Worm (Caenorhabditis elegans) whole organism, L3 larva: ENCODE results near the gene hsp-6.
A peak's percentile ranks its signal among the peaks of the same experiment; 100 is the strongest.

Source experiments
- R02D3.7 ChIP-seq: fragments of 150-350 bp; optimal IDR thresholded peaks from 2 replicates; lab custom pipeline; 2014; ENCODE audit warnings: missing biosample characterization, missing genetic modification characterization
- ZK546.5 ChIP-seq: sonication (generic microtip); optimal IDR thresholded peaks from 2 replicates; lab custom pipeline; 2017; ENCODE audit warnings: missing biosample characterization, missing genetic modification characterization
- aly-2 ChIP-seq: fragments of 150-350 bp; optimal IDR thresholded peaks from 2 replicates; lab custom pipeline; 2014; ENCODE audit warnings: missing biosample characterization, missing genetic modification characterization
- ama-1 ChIP-seq: fragments of 150-350 bp; optimal IDR thresholded peaks from 2 replicates; lab custom pipeline; 2018
- ceh-28 ChIP-seq: fragments of 150-350 bp; optimal IDR thresholded peaks from 2 replicates; lab custom pipeline; 2014; ENCODE audit warnings: missing biosample characterization, missing genetic modification reagents, missing genetic modification characterization
- daf-12 ChIP-seq: fragments of 150-350 bp; optimal IDR thresholded peaks from 2 replicates; lab custom pipeline; 2014; ENCODE audit warnings: missing biosample characterization, missing genetic modification reagents, missing genetic modification characterization
- egl-27 ChIP-seq: sonication (generic microtip); optimal IDR thresholded peaks from 4 replicates; lab custom pipeline; 2017; ENCODE audit warnings: missing biosample characterization, missing genetic modification reagents, missing genetic modification characterization
- elt-1 ChIP-seq: fragments of 150-350 bp; optimal IDR thresholded peaks from 2 replicates; lab custom pipeline; 2014; ENCODE audit warnings: missing biosample characterization, missing genetic modification characterization
- elt-2 ChIP-seq: sonication (generic microtip); optimal IDR thresholded peaks from 2 replicates; lab custom pipeline; 2016; ENCODE audit warnings: missing genetic modification reagents, mild to moderate bottlenecking, missing genetic modification characterization, missing compliant biosample characterization
- elt-3 ChIP-seq, 3 experiments: fragments of 150-350 bp in 1 of 3; sonication (generic microtip) in 2 of 3; optimal IDR thresholded peaks; 2 replicates in 2 of 3; 4 replicates in 1 of 3; lab custom pipeline; 2014 to 2017; ENCODE audit warnings: missing biosample characterization in 3 of 3, missing genetic modification characterization in 3 of 3
- eor-1 ChIP-seq, 2 experiments: fragments of 150-350 bp; optimal IDR thresholded peaks; 2 replicates each; lab custom pipeline; 2014 to 2018; ENCODE audit warnings: missing biosample characterization in 2 of 2, missing genetic modification characterization in 2 of 2
- fkh-10 ChIP-seq: sonication (generic microtip); optimal IDR thresholded peaks from 2 replicates; lab custom pipeline; 2017; ENCODE audit warnings: missing biosample characterization, missing genetic modification reagents, missing genetic modification characterization
- fkh-2 ChIP-seq: fragments of 150-350 bp; optimal IDR thresholded peaks from 2 replicates; lab custom pipeline; 2014; ENCODE audit warnings: missing biosample characterization, missing genetic modification reagents, missing genetic modification characterization
- hmg-11 ChIP-seq: sonication (generic microtip); optimal IDR thresholded peaks from 2 replicates; lab custom pipeline; 2016; ENCODE audit warnings: missing genetic modification characterization, missing compliant biosample characterization
- jun-1 ChIP-seq: fragments of 150-350 bp; optimal IDR thresholded peaks from 2 replicates; lab custom pipeline; 2014; ENCODE audit warnings: missing biosample characterization, missing genetic modification reagents, missing genetic modification characterization
- lin-15B ChIP-seq: fragments of 150-350 bp; optimal IDR thresholded peaks from 2 replicates; lab custom pipeline; 2014; ENCODE audit warnings: missing biosample characterization, missing genetic modification characterization
- lin-39 ChIP-seq: fragments of 150-350 bp; optimal IDR thresholded peaks from 2 replicates; lab custom pipeline; 2018; ENCODE audit warnings: missing biosample characterization, missing genetic modification reagents, missing genetic modification characterization
- mdl-1 ChIP-seq: fragments of 150-350 bp; optimal IDR thresholded peaks from 2 replicates; lab custom pipeline; 2014; ENCODE audit warnings: missing biosample characterization, missing genetic modification characterization
- mml-1 ChIP-seq: fragments of 150-350 bp; sonication (generic microtip); optimal IDR thresholded peaks from 3 replicates; lab custom pipeline; 2014; ENCODE audit warnings: missing biosample characterization, missing genetic modification characterization
- nfya-1 ChIP-seq: sonication (generic microtip); optimal IDR thresholded peaks from 2 replicates; lab custom pipeline; 2017; ENCODE audit warnings: missing genetic modification characterization, mild to moderate bottlenecking, missing compliant biosample characterization, antibody characterized with exemption, moderate library complexity; ENCODE audit not compliant: insufficient read depth
- nhr-11 ChIP-seq: fragments of 150-350 bp; optimal IDR thresholded peaks from 2 replicates; lab custom pipeline; 2014; ENCODE audit warnings: missing biosample characterization, missing genetic modification characterization
- nhr-12 ChIP-seq: fragments of 150-350 bp; optimal IDR thresholded peaks from 2 replicates; lab custom pipeline; 2014; ENCODE audit warnings: missing biosample characterization, missing genetic modification characterization
- nhr-23 ChIP-seq: fragments of 150-350 bp; optimal IDR thresholded peaks from 2 replicates; lab custom pipeline; 2014; ENCODE audit warnings: missing biosample characterization, missing genetic modification reagents, missing genetic modification characterization
- nhr-237 ChIP-seq: fragments of 150-350 bp; optimal IDR thresholded peaks from 2 replicates; lab custom pipeline; 2014; ENCODE audit warnings: missing biosample characterization, missing genetic modification characterization
- nhr-25 ChIP-seq: sonication (generic microtip); optimal IDR thresholded peaks from 2 replicates; lab custom pipeline; 2017; ENCODE audit warnings: missing biosample characterization, missing genetic modification characterization
- nhr-28 ChIP-seq: fragments of 150-350 bp; optimal IDR thresholded peaks from 2 replicates; lab custom pipeline; 2014; ENCODE audit warnings: missing biosample characterization, missing genetic modification characterization
- nhr-67 ChIP-seq: fragments of 150-350 bp; optimal IDR thresholded peaks from 2 replicates; lab custom pipeline; 2014; ENCODE audit warnings: missing biosample characterization, missing genetic modification characterization
- nhr-77 ChIP-seq: fragments of 150-350 bp; optimal IDR thresholded peaks from 2 replicates; lab custom pipeline; 2014; ENCODE audit warnings: missing biosample characterization, missing genetic modification characterization
- pha-4 ChIP-seq: fragments of 150-350 bp; optimal IDR thresholded peaks from 2 replicates; lab custom pipeline; 2014; ENCODE audit warnings: missing biosample characterization, missing genetic modification reagents, missing genetic modification characterization
- pqm-1 ChIP-seq: fragments of 150-350 bp; optimal IDR thresholded peaks from 2 replicates; lab custom pipeline; 2017; ENCODE audit warnings: missing biosample characterization, missing genetic modification characterization, inconsistent platforms
- skn-1 ChIP-seq: fragments of 150-350 bp; optimal IDR thresholded peaks from 2 replicates; lab custom pipeline; 2014; ENCODE audit warnings: missing biosample characterization, missing genetic modification characterization
- snpc-4 ChIP-seq: fragments of 150-350 bp; optimal IDR thresholded peaks from 2 replicates; lab custom pipeline; 2014; ENCODE audit warnings: missing biosample characterization, missing genetic modification characterization
- tbx-2 ChIP-seq: sonication (generic microtip); optimal IDR thresholded peaks from 2 replicates; lab custom pipeline; 2016; ENCODE audit warnings: mild to moderate bottlenecking, missing genetic modification characterization, missing compliant biosample characterization
- unc-39 ChIP-seq: sonication (generic microtip); optimal IDR thresholded peaks from 4 replicates; lab custom pipeline; 2017; ENCODE audit warnings: missing biosample characterization, missing genetic modification characterization
- unc-62 ChIP-seq: fragments of 150-350 bp; sonication (generic microtip); optimal IDR thresholded peaks from 4 replicates; lab custom pipeline; 2014; ENCODE audit warnings: missing biosample characterization, missing genetic modification reagents, missing genetic modification characterization
- ztf-11 ChIP-seq: fragments of 150-350 bp; optimal IDR thresholded peaks from 2 replicates; lab custom pipeline; 2014; ENCODE audit warnings: missing biosample characterization, missing genetic modification characterization
- ztf-4 ChIP-seq: fragments of 150-350 bp; optimal IDR thresholded peaks from 2 replicates; lab custom pipeline; 2014; ENCODE audit warnings: missing biosample characterization, missing genetic modification characterization

Gene hsp-6

DNA sequence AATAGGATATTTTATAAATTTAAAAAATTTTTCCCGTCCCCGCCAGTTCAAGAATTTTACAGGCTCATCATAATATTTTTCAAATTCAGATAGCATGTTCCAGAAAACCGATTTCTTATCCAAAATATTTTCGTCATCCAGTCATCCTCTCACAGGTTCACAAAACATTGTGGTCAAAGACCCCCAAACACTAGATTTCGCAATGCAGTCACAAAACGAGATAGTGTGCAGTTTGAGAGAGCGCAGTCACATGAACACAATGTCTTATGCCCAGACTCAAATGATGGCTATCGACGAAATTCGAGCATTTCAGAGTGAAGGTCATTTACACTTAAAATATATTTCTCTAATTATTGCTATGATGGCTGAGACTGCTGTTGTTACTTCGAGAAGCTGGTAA, 18.0 kb upstream of the hsp-6 start, which contains the start of gene abhd-5.2:
Gene abhd-5.2, plus strand, starts transcription at position 95 of the 400 bp plus-strand sequence.
- TF ChIP-seq unc-39 (no peak), ceh-28 (tag; lab: Kevin White, UChicago) (peak; percentile 26), ama-1 (lab: Kevin White, UChicago) (no peak), nhr-28 (no peak), aly-2 (no peak), lin-15B (tag; lab: Kevin White, UChicago) (peak; percentile 29), ztf-4 (tag; lab: Kevin White, UChicago) (no peak), hmg-11 (peak; percentile 55), daf-12 (no peak), nhr-77 (tag; lab: Kevin White, UChicago) (no peak), nhr-25 (peak; percentile 37), elt-2 (tag; lab: Kevin White, UChicago) (peak; percentile 26), nhr-11 (tag; lab: Kevin White, UChicago) (no peak), snpc-4 (tag; lab: Kevin White, UChicago) (peak; percentile 48), R02D3.7 (no peak), elt-1 (no peak), lin-39 (tag; lab: Kevin White, UChicago) (peak; percentile 48), nhr-23 (tag; lab: Kevin White, UChicago) (peak; percentile 8), elt-3 (tag; optimal IDR thresholded peaks at IDR 0.05; lab: Kevin White, UChicago) (no peak), pha-4 (tag; lab: Kevin White, UChicago) (peak; percentile 50), ztf-11 (tag; lab: Kevin White, UChicago) (no peak), pqm-1 (tag; lab: Kevin White, UChicago) (peak; percentile 39), ZK546.5 (tag; lab: Kevin White, UChicago) (no peak), egl-27 (no peak), unc-62 (GFP tag; lab: Kevin White, UChicago) (no peak), mdl-1 (no peak), nfya-1 (tag; lab: Kevin White, UChicago) (peak; percentile 62), nhr-12 (tag; lab: Kevin White, UChicago) (no peak)

DNA sequence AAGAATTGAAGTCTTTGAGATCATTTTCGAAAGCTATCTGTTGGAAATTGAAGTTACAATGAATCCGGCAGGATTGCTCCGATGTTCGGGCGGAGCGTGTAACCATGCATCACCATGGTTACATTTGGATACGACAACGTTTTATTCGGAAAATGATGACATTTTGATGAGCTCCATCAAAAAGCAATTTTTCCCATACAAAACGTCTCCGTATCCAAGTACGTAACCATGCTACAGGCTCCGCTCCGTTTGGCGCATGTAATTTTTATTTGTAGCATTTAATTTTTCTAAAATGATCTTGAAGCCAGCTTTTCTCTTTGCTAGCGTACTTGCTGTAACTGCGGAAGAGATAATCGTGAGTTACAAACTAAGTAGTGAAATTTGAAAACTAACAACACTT, 16.0 kb upstream of the hsp-6 start, which contains the start of the genes cwp-2 and cwp-3:
Gene cwp-2, minus strand, starts transcription at position 101 of the 400 bp plus-strand sequence.
Gene cwp-3, plus strand, starts transcription at position 293 of the 400 bp plus-strand sequence.
- TF ChIP-seq unc-39, result no peak

DNA sequence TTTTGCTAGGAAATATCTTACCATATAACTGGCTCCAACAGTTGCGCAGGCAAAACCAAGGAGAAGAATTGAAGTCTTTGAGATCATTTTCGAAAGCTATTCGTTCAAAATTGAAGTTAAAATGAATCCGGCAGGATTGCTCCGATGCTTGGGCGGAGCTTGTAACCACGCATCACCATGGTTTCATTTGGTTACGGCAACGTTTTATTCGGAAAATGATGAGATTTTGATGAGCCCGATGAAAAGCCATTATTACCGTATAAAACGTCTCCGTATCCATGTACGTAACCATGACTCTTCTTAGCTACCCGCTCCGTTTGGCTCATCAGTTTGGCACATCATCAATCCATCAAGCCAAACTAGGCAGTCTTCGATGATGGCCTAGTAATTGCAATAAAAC, 14.6 kb upstream of the hsp-6 start, which contains the start of gene cwp-1:
Gene cwp-1, minus strand, starts transcription at position 101 of the 400 bp plus-strand sequence.
- TF ChIP-seq unc-62 (GFP tag; lab: Kevin White, UChicago) (no peak), fkh-2 (tag; lab: Kevin White, UChicago) (no peak), hmg-11 (no peak)

DNA sequence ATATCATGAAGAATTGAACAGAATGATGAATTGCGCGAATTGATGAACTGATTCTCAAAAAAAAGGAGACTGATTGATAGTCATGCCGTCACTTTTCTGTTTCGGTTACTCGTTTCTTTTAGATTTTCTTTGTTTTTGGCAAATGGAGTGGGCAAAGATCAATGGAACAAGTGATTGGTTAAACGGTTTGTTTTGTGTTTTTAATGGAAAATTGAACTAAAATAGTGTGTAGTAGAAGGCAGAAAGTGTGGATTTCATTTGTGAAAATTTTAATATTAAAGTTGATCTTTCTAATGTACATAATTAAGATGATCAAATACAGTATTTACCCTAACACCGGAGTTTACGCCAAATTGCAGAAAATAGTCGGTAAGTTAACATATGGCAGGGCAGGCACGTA, 13.4 kb upstream of the hsp-6 start, which contains the start of gene nas-9:
Gene nas-9, minus strand, starts transcription at position 101 of the 400 bp plus-strand sequence.
- no peak for TF ChIP-seq tbx-2 (tag; lab: Kevin White, UChicago)
- TF ChIP-seq jun-1 (tag; lab: Kevin White, UChicago), result no peak
- TF ChIP-seq skn-1 (tag; lab: Kevin White, UChicago), result no peak

DNA sequence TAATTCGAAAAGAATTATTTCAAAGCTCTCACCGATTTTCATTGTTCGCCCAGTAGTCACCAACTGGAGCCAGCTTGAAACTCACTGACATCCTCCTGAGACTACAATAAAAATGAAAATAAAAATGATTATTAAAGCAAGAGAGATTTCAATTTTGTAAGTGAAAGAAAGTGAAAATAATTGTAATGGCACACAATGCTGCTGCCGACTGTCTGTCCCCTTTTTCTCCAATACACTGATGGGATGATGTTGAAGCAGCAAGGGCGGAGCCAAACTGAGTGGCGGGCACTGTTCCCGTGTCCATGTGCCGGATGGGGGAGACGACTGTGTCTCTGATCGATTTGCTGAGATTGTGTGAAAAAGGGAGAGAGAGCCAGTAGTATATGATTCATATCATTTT, 7.7 kb upstream of the hsp-6 start, which contains the start of gene C37H5.14:
Gene C37H5.14, minus strand, starts transcription at position 101 of the 400 bp plus-strand sequence.
- TF ChIP-seq fkh-10 (GFP tag; lab: Kevin White, UChicago) (no peak), ztf-11 (tag; lab: Kevin White, UChicago) (no peak), eor-1 (tag; optimal IDR thresholded peaks at IDR 0.05; lab: Kevin White, UChicago) (no peak), nhr-12 (tag; lab: Kevin White, UChicago) (no peak), nhr-237 (tag; lab: Kevin White, UChicago) (no peak), pqm-1 (tag; lab: Kevin White, UChicago) (no peak), elt-3 (tag; optimal IDR thresholded peaks at IDR 0.05; lab: Kevin White, UChicago) (no peak), unc-39 (no peak), nhr-77 (tag; lab: Kevin White, UChicago) (no peak), pha-4 (tag; lab: Kevin White, UChicago) (no peak), mml-1 (no peak), elt-1 (no peak), R02D3.7 (no peak), elt-2 (tag; lab: Kevin White, UChicago) (no peak), mdl-1 (no peak), nfya-1 (tag; lab: Kevin White, UChicago) (no peak), nhr-67 (tag; lab: Kevin White, UChicago) (no peak)
